Worm (Caenorhabditis elegans): ENCODE measurements around the gene VF13D12L.3.

Gene VF13D12L.3

ce11 chrII:11747889-11748288 is 42.1 kb downstream of the VF13D12L.3 start:
- TF ChIP-seq aly-2 (tag; optimal IDR thresholded peaks at IDR 0.05): no peak
- no peak for TF ChIP-seq lsy-12 (tag; optimal IDR thresholded peaks at IDR 0.05)
- TF ChIP-seq nfya-1 (tag; optimal IDR thresholded peaks at IDR 0.05; ENCODE audit: insufficient read depth): peak; percentile 1
- no peak for TF ChIP-seq eor-1 (tag; optimal IDR thresholded peaks at IDR 0.05)
- TF ChIP-seq nhr-43 (tag; optimal IDR thresholded peaks at IDR 0.05; ENCODE audit: poor library complexity, severe bottlenecking): no peak
- no peak for TF ChIP-seq unc-39 (tag; optimal IDR thresholded peaks at IDR 0.05)
- TF ChIP-seq pha-4 (tag; optimal IDR thresholded peaks at IDR 0.05): peak; percentile 26
- no peak for TF ChIP-seq ztf-11 (tag; optimal IDR thresholded peaks at IDR 0.05)
- TF ChIP-seq nhr-237 (tag; optimal IDR thresholded peaks at IDR 0.05): no peak
- no peak for TF ChIP-seq ceh-82 (tag; optimal IDR thresholded peaks at IDR 0.05)
- no peak for TF ChIP-seq mml-1 (tag; optimal IDR thresholded peaks at IDR 0.05)
- no peak for TF ChIP-seq ZK546.5 (tag; optimal IDR thresholded peaks at IDR 0.05)
- TF ChIP-seq nhr-28 (tag; optimal IDR thresholded peaks at IDR 0.05): no peak
- no peak for TF ChIP-seq nhr-12 (tag; optimal IDR thresholded peaks at IDR 0.05)
- TF ChIP-seq hmg-11 (tag; optimal IDR thresholded peaks at IDR 0.05): no peak
- no peak for TF ChIP-seq daf-12 (tag; optimal IDR thresholded peaks at IDR 0.05)

DNA sequence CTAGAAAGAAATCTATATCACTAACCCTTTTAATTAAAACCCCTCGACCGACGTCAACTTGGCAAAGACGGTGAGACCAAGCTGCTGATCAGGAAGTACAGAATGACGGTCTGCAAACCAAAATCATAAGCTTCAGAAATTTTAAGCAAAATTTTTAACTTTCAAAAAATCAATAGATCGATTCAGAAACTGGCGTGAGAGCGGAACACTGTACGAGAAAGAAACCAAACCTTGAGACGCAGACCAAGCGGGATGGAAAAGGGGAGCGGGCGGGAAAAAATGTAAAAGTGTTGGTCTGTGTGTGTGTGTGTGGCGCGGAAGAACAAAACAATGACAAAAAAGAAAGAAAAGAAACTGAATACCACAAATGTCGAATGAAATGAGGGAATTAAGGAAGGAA is 42.7 kb downstream of the VF13D12L.3 start, which contains the start of the genes F44E5.17 and gpb-1:
Gene F44E5.17, minus strand, starts transcription at position 101 of the 400 bp plus-strand sequence.
Gene gpb-1, minus strand, starts transcription at position 118 of the 400 bp plus-strand sequence.
- TF ChIP-seq ztf-4 (tag; optimal IDR thresholded peaks at IDR 0.05) (no peak), ceh-28 (tag; optimal IDR thresholded peaks at IDR 0.05) (peak; percentile 29)

DNA sequence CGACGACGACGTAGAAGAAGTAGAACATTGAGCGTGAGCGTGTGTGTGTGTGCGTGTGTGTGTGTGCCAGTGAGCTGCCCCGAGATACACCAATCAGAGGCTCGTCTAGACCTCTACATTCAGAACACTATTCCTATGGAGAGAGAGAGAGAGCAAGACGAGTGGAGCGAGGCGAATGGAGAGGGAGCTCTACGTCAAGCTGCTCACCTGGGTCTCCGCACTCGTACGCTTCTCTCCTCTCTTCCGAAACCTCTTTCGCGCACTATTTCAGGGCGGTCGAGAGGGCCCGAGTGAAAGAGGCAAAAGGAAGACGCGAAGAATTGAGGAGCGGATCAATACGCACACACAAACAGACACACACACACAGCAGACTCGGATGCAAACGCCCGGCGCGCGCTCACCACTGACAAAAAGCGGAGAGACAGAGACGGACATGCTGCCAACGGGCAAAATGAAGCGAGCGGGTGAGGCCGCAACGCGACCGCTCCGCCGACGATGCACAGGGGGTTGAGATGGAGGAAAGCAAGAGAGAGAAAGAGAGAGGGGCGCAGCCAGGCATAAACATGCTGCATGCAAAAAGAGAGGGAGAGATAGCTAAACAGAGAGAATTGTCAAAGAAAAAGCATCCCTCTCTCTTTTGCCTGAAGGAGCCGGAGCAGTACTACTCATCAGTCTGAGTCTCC is 43.8 kb downstream of the VF13D12L.3 start:
- no peak for TF ChIP-seq elt-1 (tag; optimal IDR thresholded peaks at IDR 0.05)
- peak; percentile 0 for TF ChIP-seq zag-1 (tag; optimal IDR thresholded peaks at IDR 0.05)
- no peak for TF ChIP-seq eor-1 (tag; optimal IDR thresholded peaks at IDR 0.05)
- no peak for TF ChIP-seq lsy-12 (tag; optimal IDR thresholded peaks at IDR 0.05)
- peak; percentile 84 for TF ChIP-seq pha-4 (tag; optimal IDR thresholded peaks at IDR 0.05)
- peak; percentile 67 for TF ChIP-seq fos-1 (tag; optimal IDR thresholded peaks at IDR 0.05)
- TF ChIP-seq nhr-11 (tag; optimal IDR thresholded peaks at IDR 0.05): peak; percentile 66
- peak; percentile 69 for TF ChIP-seq skn-1 (tag; optimal IDR thresholded peaks at IDR 0.05)
- no peak for TF ChIP-seq ceh-16 (tag; optimal IDR thresholded peaks at IDR 0.05)
- peak; percentile 50 for TF ChIP-seq snpc-4 (tag; optimal IDR thresholded peaks at IDR 0.05)
- no peak for TF ChIP-seq ztf-11 (tag; optimal IDR thresholded peaks at IDR 0.05)
- no peak for TF ChIP-seq nhr-76 (tag; optimal IDR thresholded peaks at IDR 0.05)
- no peak for TF ChIP-seq ZK546.5 (tag; optimal IDR thresholded peaks at IDR 0.05)
- no peak for TF ChIP-seq egl-27 (tag; optimal IDR thresholded peaks at IDR 0.05)
- no peak for TF ChIP-seq nhr-237 (tag; optimal IDR thresholded peaks at IDR 0.05)
- TF ChIP-seq nfya-1 (tag; optimal IDR thresholded peaks at IDR 0.05; ENCODE audit: insufficient read depth): peak; percentile 98
- TF ChIP-seq nhr-77 (tag; optimal IDR thresholded peaks at IDR 0.05): no peak
- TF ChIP-seq hmg-11 (tag; optimal IDR thresholded peaks at IDR 0.05): peak; percentile 96
- peak; percentile 93 for TF ChIP-seq jun-1 (tag; optimal IDR thresholded peaks at IDR 0.05)
- no peak for TF ChIP-seq nhr-28 (tag; optimal IDR thresholded peaks at IDR 0.05)
- TF ChIP-seq fkh-2 (tag; optimal IDR thresholded peaks at IDR 0.05): no peak
- no peak for TF ChIP-seq mml-1 (tag; optimal IDR thresholded peaks at IDR 0.05)
- peak; percentile 46 for TF ChIP-seq fkh-10 (GFP tag; optimal IDR thresholded peaks at IDR 0.05)
- TF ChIP-seq ceh-82 (tag; optimal IDR thresholded peaks at IDR 0.05): peak; percentile 25
- TF ChIP-seq egl-5 (tag; optimal IDR thresholded peaks at IDR 0.05): peak; percentile 90
- TF ChIP-seq nhr-12 (tag; optimal IDR thresholded peaks at IDR 0.05): no peak
- peak; percentile 20 for TF ChIP-seq lin-15B (tag; optimal IDR thresholded peaks at IDR 0.05)
- no peak for TF ChIP-seq ztf-4 (tag; optimal IDR thresholded peaks at IDR 0.05)
- TF ChIP-seq ama-1 (optimal IDR thresholded peaks at IDR 0.05): no peak
- TF ChIP-seq sea-2 (GFP tag; optimal IDR thresholded peaks at IDR 0.05): peak; percentile 68
- TF ChIP-seq elt-3 (tag; optimal IDR thresholded peaks at IDR 0.05): no peak
- no peak for TF ChIP-seq unc-39 (tag; optimal IDR thresholded peaks at IDR 0.05)
- peak; percentile 47 for TF ChIP-seq pqm-1 (tag; optimal IDR thresholded peaks at IDR 0.05)
- no peak for TF ChIP-seq daf-12 (tag; optimal IDR thresholded peaks at IDR 0.05)
- peak; percentile 75 for TF ChIP-seq tbx-2 (tag; optimal IDR thresholded peaks at IDR 0.05)
- TF ChIP-seq mdl-1 (tag; optimal IDR thresholded peaks at IDR 0.05): peak; percentile 48
- peak; percentile 84 for TF ChIP-seq ceh-28 (tag; optimal IDR thresholded peaks at IDR 0.05)
- peak; percentile 6 for TF ChIP-seq unc-62 (GFP tag; optimal IDR thresholded peaks at IDR 0.05)
- TF ChIP-seq aly-2 (tag; optimal IDR thresholded peaks at IDR 0.05): no peak
- TF ChIP-seq ceh-9 (tag; optimal IDR thresholded peaks at IDR 0.05): no peak
- TF ChIP-seq lin-39 (tag; optimal IDR thresholded peaks at IDR 0.05): peak; percentile 89
- peak; percentile 83 for TF ChIP-seq elt-2 (tag; optimal IDR thresholded peaks at IDR 0.05)
- TF ChIP-seq nhr-43 (tag; optimal IDR thresholded peaks at IDR 0.05; ENCODE audit: poor library complexity, severe bottlenecking): peak; percentile 39
- peak; percentile 51 for TF ChIP-seq R02D3.7 (tag; optimal IDR thresholded peaks at IDR 0.05)
- TF ChIP-seq nhr-23 (tag; optimal IDR thresholded peaks at IDR 0.05): peak; percentile 61
- no peak for TF ChIP-seq nhr-67 (tag; optimal IDR thresholded peaks at IDR 0.05)

All from whole organism, L3 larva.